Fruit fly (Drosophila melanogaster) whole organism, embryonic: ENCODE data around the gene Spps.

ENCODE experiments used
- BtbVII ChIP-seq: fragments of 200-800 bp; sonication (Bioruptor generic); optimal IDR thresholded peaks from 3 replicates; lab custom pipeline; 2017; ENCODE audit warnings: missing biosample characterization, mild to moderate bottlenecking, missing genetic modification characterization
- CG10543 ChIP-seq: fragments of 200-800 bp; sonication (Bioruptor generic); optimal IDR thresholded peaks from 3 replicates; lab custom pipeline; 2017; ENCODE audit warnings: missing biosample characterization, mild to moderate bottlenecking, missing genetic modification characterization, moderate library complexity
- CG12155 ChIP-seq: fragments of 200-800 bp; sonication (Bioruptor generic); optimal IDR thresholded peaks from 3 replicates; lab custom pipeline; 2016; ENCODE audit warnings: missing biosample characterization, missing genetic modification characterization
- CG13624 ChIP-seq: fragments of 200-800 bp; sonication (Bioruptor generic); optimal IDR thresholded peaks from 2 replicates; lab custom pipeline; 2016; ENCODE audit warnings: missing biosample characterization, missing genetic modification characterization
- CG13775 ChIP-seq: fragments of 200-800 bp; sonication (Bioruptor generic); optimal IDR thresholded peaks from 3 replicates; lab custom pipeline; 2017; ENCODE audit warnings: missing biosample characterization, mild to moderate bottlenecking, missing genetic modification characterization
- CG16863 ChIP-seq: fragments of 200-800 bp; sonication (Bioruptor generic); optimal IDR thresholded peaks from 3 replicates; lab custom pipeline; 2016; ENCODE audit warnings: missing biosample characterization, missing genetic modification characterization
- CG18011 ChIP-seq: fragments of 200-800 bp; sonication (Bioruptor generic); optimal IDR thresholded peaks from 2 replicates; lab custom pipeline; 2017; ENCODE audit warnings: missing biosample characterization, missing genetic modification characterization, mild to moderate bottlenecking, moderate library complexity, missing genotype
- CG3281 ChIP-seq: fragments of 200-800 bp; sonication (Bioruptor generic); optimal IDR thresholded peaks from 3 replicates; lab custom pipeline; 2017; ENCODE audit warnings: missing biosample characterization, mild to moderate bottlenecking, missing genetic modification characterization
- CG33557 ChIP-seq: fragments of 200-800 bp; sonication (Bioruptor generic); optimal IDR thresholded peaks from 2 replicates; lab custom pipeline; 2019; ENCODE audit warnings: missing biosample characterization, mild to moderate bottlenecking, missing genetic modification characterization, moderate library complexity
- CG3407 ChIP-seq: fragments of 200-800 bp; sonication (Bioruptor generic); optimal IDR thresholded peaks from 2 replicates; lab custom pipeline; 2018; ENCODE audit warnings: missing biosample characterization, mild to moderate bottlenecking, missing genetic modification characterization
- CG6765 ChIP-seq: fragments of 200-800 bp; sonication (Bioruptor generic); optimal IDR thresholded peaks from 3 replicates; lab custom pipeline; 2017; ENCODE audit warnings: missing biosample characterization, mild to moderate bottlenecking, missing genetic modification characterization
- CG6854 ChIP-seq: fragments of 200-800 bp; sonication (Bioruptor generic); optimal IDR thresholded peaks from 3 replicates; lab custom pipeline; 2017; ENCODE audit warnings: missing biosample characterization, mild to moderate bottlenecking, missing genetic modification characterization
- CG7928 ChIP-seq: fragments of 200-800 bp; sonication (Bioruptor generic); optimal IDR thresholded peaks from 2 replicates; lab custom pipeline; 2017; ENCODE audit warnings: missing biosample characterization, mild to moderate bottlenecking, missing genetic modification characterization
- CG8089 ChIP-seq: fragments of 200-800 bp; sonication (Bioruptor generic); optimal IDR thresholded peaks from 3 replicates; lab custom pipeline; 2016; ENCODE audit warnings: missing biosample characterization, missing genetic modification characterization
- CG8290 ChIP-seq, 3 experiments: fragments of 200-800 bp; sonication (Bioruptor generic); optimal IDR thresholded peaks; 2 replicates each; lab custom pipeline; 2016 to 2019; ENCODE audit warnings: missing biosample characterization in 3 of 3, missing genetic modification characterization in 3 of 3, mild to moderate bottlenecking in 2 of 3, moderate library complexity in 1 of 3
- CG8388 ChIP-seq: fragments of 200-800 bp; sonication (Bioruptor generic); optimal IDR thresholded peaks from 2 replicates; lab custom pipeline; 2019; ENCODE audit warnings: missing biosample characterization, mild to moderate bottlenecking, missing genetic modification characterization, moderate library complexity
- CG8765 ChIP-seq: fragments of 200-800 bp; sonication (Bioruptor generic); IDR thresholded peaks from 2 replicates; pipeline ENCODE4 v1.3.6; 2022; ENCODE audit warnings: missing biosample characterization, missing genetic modification characterization
- CG9215 ChIP-seq: fragments of 200-800 bp; sonication (Bioruptor generic); IDR thresholded peaks from 2 replicates; pipeline ENCODE4 v1.3.6; 2022; ENCODE audit warnings: missing biosample characterization, missing genetic modification characterization
- CG9817 ChIP-seq: fragments of 200-800 bp; sonication (Bioruptor generic); optimal IDR thresholded peaks from 2 replicates; lab custom pipeline; 2018; ENCODE audit warnings: missing biosample characterization, mild to moderate bottlenecking, missing genetic modification characterization, moderate library complexity
- D19B ChIP-seq: fragments of 200-800 bp; sonication (Bioruptor generic); optimal IDR thresholded peaks from 2 replicates; lab custom pipeline; 2017; ENCODE audit warnings: missing biosample characterization, mild to moderate bottlenecking, missing genetic modification characterization
- E2f2 ChIP-seq: fragments of 200-800 bp; sonication (Bioruptor generic); IDR thresholded peaks from 2 replicates; pipeline ENCODE4 v1.3.6; 2022; ENCODE audit warnings: missing biosample characterization, missing genetic modification characterization
- Gug ChIP-seq: fragments of 200-800 bp; sonication (Bioruptor generic); IDR thresholded peaks from 4 replicates; pipeline ENCODE4 v1.3.6; 2022; ENCODE audit warnings: missing biosample characterization, missing genetic modification characterization
- HHEX ChIP-seq: fragments of 200-800 bp; sonication (Bioruptor generic); optimal IDR thresholded peaks from 3 replicates; lab custom pipeline; 2017; ENCODE audit warnings: missing biosample characterization, mild to moderate bottlenecking, missing genetic modification characterization, missing genetic modification reagents
- HmgD ChIP-seq: fragments of 200-800 bp; sonication (Bioruptor generic); optimal IDR thresholded peaks from 3 replicates; lab custom pipeline; 2016; ENCODE audit warnings: missing biosample characterization, missing genetic modification characterization
- Hr51 ChIP-seq, 2 experiments: fragments of 200-800 bp; sonication (Bioruptor generic); optimal IDR thresholded peaks; 2 replicates in 1 of 2; 3 replicates in 1 of 2; lab custom pipeline; 2016 to 2018; ENCODE audit warnings: missing biosample characterization in 2 of 2, missing genetic modification characterization in 2 of 2, mild to moderate bottlenecking in 1 of 2, moderate library complexity in 1 of 2
- Kr ChIP-seq: fragments of 200-800 bp; sonication (Bioruptor generic); optimal IDR thresholded peaks from 2 replicates; lab custom pipeline; 2017; ENCODE audit warnings: missing biosample characterization, mild to moderate bottlenecking, missing genetic modification characterization
- ap ChIP-seq: fragments of 200-800 bp; sonication (Bioruptor generic); IDR thresholded peaks from 2 replicates; pipeline ENCODE4 v1.3.6; 2022; ENCODE audit warnings: missing biosample characterization, missing genetic modification characterization
- az2 ChIP-seq: fragments of 200-800 bp; sonication (Bioruptor generic); optimal IDR thresholded peaks from 3 replicates; lab custom pipeline; 2016; ENCODE audit warnings: missing biosample characterization, missing genetic modification characterization
- bcd ChIP-seq: fragments of 200-800 bp; sonication (Bioruptor generic); optimal IDR thresholded peaks from 2 replicates; lab custom pipeline; 2017; ENCODE audit warnings: missing biosample characterization, mild to moderate bottlenecking, missing genetic modification characterization
- cas ChIP-seq: fragments of 200-800 bp; sonication (Bioruptor generic); IDR thresholded peaks from 2 replicates; pipeline ENCODE4 v1.3.6; 2022; ENCODE audit warnings: missing biosample characterization, missing genetic modification characterization
- ci ChIP-seq: fragments of 200-800 bp; sonication (Bioruptor generic); IDR thresholded peaks from 3 replicates; pipeline ENCODE4 v1.3.6; 2022; ENCODE audit warnings: missing biosample characterization, missing genetic modification characterization
- fd3F ChIP-seq: fragments of 200-800 bp; sonication (Bioruptor generic); optimal IDR thresholded peaks from 2 replicates; lab custom pipeline; 2018; ENCODE audit warnings: missing biosample characterization, mild to moderate bottlenecking, missing genetic modification characterization, moderate library complexity
- gsb-n ChIP-seq: fragments of 200-800 bp; sonication (Bioruptor generic); optimal IDR thresholded peaks from 3 replicates; lab custom pipeline; 2018; ENCODE audit warnings: missing biosample characterization, mild to moderate bottlenecking, missing genetic modification characterization
- ham ChIP-seq: fragments of 200-800 bp; sonication (Bioruptor generic); IDR thresholded peaks from 2 replicates; pipeline ENCODE4 v1.3.6; 2022; ENCODE audit warnings: missing biosample characterization, missing genetic modification characterization
- knrl ChIP-seq: fragments of 200-800 bp; sonication (Bioruptor generic); IDR thresholded peaks from 3 replicates; pipeline ENCODE4 v1.3.6; 2022; ENCODE audit warnings: missing biosample characterization, missing genetic modification characterization; ENCODE audit not compliant: partially characterized antibody
- lola ChIP-seq, 3 experiments: fragments of >200 bp in 2 of 3; fragments of 200-800 bp in 1 of 3; sonication (Bioruptor generic) in 1 of 3; optimal IDR thresholded peaks; 2 replicates each; lab custom pipeline; 2017 to 2019; ENCODE audit warnings: missing biosample characterization in 3 of 3, missing genetic modification characterization in 3 of 3, mild to moderate bottlenecking in 1 of 3, moderate library complexity in 1 of 3
- luna ChIP-seq: fragments of 200-800 bp; sonication (Bioruptor generic); optimal IDR thresholded peaks from 2 replicates; lab custom pipeline; 2016; ENCODE audit warnings: missing biosample characterization, missing genetic modification characterization
- maf-S ChIP-seq: fragments of 200-800 bp; sonication (Bioruptor generic); optimal IDR thresholded peaks from 2 replicates; lab custom pipeline; 2016; ENCODE audit warnings: missing biosample characterization, missing genetic modification characterization
- mld ChIP-seq: fragments of 200-800 bp; sonication (Bioruptor generic); IDR thresholded peaks from 3 replicates; pipeline ENCODE4 v1.3.6; 2022; ENCODE audit warnings: missing biosample characterization, missing genetic modification characterization; ENCODE audit not compliant: partially characterized antibody
- oc ChIP-seq: fragments of 200-800 bp; sonication (Bioruptor generic); optimal IDR thresholded peaks from 2 replicates; lab custom pipeline; 2018; ENCODE audit warnings: missing biosample characterization, mild to moderate bottlenecking, missing genetic modification characterization, moderate library complexity
- phol ChIP-seq: fragments of 200-800 bp; sonication (Bioruptor generic); optimal IDR thresholded peaks from 3 replicates; lab custom pipeline; 2018; ENCODE audit warnings: missing biosample characterization, mild to moderate bottlenecking, missing genetic modification characterization, moderate library complexity
- sc ChIP-seq, 3 experiments: fragments of >200 bp in 2 of 3; fragments of 200-800 bp in 1 of 3; sonication (Bioruptor generic) in 1 of 3; optimal IDR thresholded peaks; 2 replicates in 2 of 3; 3 replicates in 1 of 3; lab custom pipeline; 2017; ENCODE audit warnings: mild to moderate bottlenecking in 1 of 3, missing biosample characterization in 1 of 3, missing genetic modification characterization in 1 of 3, missing genetic modification reagents in 1 of 3
- scrt ChIP-seq: fragments of 200-800 bp; sonication (Bioruptor generic); optimal IDR thresholded peaks from 2 replicates; lab custom pipeline; 2018; ENCODE audit warnings: missing biosample characterization, mild to moderate bottlenecking, missing genetic modification characterization, moderate library complexity
- shn ChIP-seq: fragments of 200-800 bp; sonication (Bioruptor generic); optimal IDR thresholded peaks from 3 replicates; lab custom pipeline; 2016; ENCODE audit warnings: missing biosample characterization, missing genetic modification characterization
- trem ChIP-seq: fragments of 200-800 bp; optimal IDR thresholded peaks from 3 replicates; lab custom pipeline; 2019; ENCODE audit warnings: missing biosample characterization, mild to moderate bottlenecking, missing genetic modification characterization, moderate library complexity
- zfh2 ChIP-seq: fragments of 200-800 bp; sonication (Bioruptor generic); optimal IDR thresholded peaks from 2 replicates; lab custom pipeline; 2016; ENCODE audit warnings: missing biosample characterization, missing genetic modification characterization

The Spps gene

DNA sequence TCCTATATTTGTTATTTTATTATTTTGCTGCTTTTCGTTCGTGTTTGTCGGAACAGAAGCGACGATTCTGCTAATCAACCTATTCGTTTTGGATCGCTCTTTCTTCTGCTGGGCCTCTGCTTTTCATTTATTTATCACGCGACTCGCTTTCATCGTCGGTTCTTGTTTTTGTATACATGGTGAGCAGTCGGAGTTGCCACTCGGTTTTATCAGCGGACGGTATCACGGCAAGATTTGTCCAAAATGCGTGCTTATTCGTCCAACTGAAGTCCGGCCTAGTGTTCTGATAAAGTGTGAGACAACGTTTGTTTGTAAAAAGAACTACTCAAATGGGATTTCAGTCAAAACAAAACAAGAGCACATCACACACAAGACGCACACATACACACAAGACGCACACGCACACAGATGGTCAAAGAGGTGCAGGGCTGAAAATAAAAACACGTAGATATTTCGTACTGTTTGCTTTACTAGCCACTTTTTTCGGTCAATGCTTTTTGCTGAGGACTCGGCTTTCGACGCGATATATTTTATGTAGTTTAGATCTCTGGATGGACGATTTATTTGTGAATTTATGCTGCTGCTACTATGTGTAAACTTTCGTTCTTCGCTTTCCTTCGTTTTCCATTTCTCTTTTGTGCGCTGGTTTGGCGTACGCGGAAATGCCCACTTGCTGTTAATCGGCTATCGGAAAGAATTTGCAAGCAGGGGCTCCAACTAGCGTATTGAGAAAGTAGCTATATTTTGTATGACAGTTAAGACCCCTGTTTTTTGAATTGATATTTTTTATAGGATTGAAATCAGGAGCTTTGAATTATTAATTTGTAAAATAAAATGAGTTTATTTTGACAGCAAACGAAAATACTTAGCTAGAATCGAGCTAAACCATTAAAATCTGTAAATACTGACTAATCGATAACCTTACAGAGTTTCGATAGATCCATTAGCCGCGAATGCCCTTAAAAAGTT, 5.1 kb downstream of the Spps start, which contains the start of gene twin:
TSS of gene twin (minus strand) at position 632 of the 969 bp plus-strand sequence.
- TF ChIP-seq trem: peak; percentile 99
- TF ChIP-seq CG8765 (GFP tag; lab: Robert Waterston, UW): no peak
- peak; percentile 72 for TF ChIP-seq zfh2 (GFP tag; lab: Kevin White, UChicago)
- peak; percentile 44 for TF ChIP-seq CG16863
- TF ChIP-seq Hr51 (GFP tag; optimal IDR thresholded peaks at IDR 0.05; lab: Kevin White, UChicago): peak in 1 of 2 experiments; percentile 80
- TF ChIP-seq CG33557 (GFP tag; lab: Kevin White, UChicago): peak; percentile 37
- TF ChIP-seq ham (GFP tag; lab: Robert Waterston, UW): no peak
- TF ChIP-seq BtbVII (GFP tag; lab: Kevin White, UChicago): no peak
- TF ChIP-seq az2: peak; percentile 48
- no peak for TF ChIP-seq CG8388 (GFP tag; lab: Kevin White, UChicago)
- no peak for TF ChIP-seq cas (GFP tag; lab: Robert Waterston, UW)
- TF ChIP-seq lola (GFP tag; optimal IDR thresholded peaks at IDR 0.05; lab: Kevin White, UChicago): peak in 1 of 3 experiments; percentile 52
- peak; percentile 23 for TF ChIP-seq luna (GFP tag; lab: Kevin White, UChicago)
- no peak for TF ChIP-seq CG6765 (GFP tag; lab: Kevin White, UChicago)
- TF ChIP-seq CG6854 (GFP tag; lab: Kevin White, UChicago): no peak
- peak; percentile 61; the same call in 1 of the 4 replicates for TF ChIP-seq Gug (GFP tag; lab: Robert Waterston, UW)
- peak; percentile 51 for TF ChIP-seq CG12155 (GFP tag; lab: Kevin White, UChicago)
- peak; percentile 13 for TF ChIP-seq CG10543 (GFP tag; lab: Kevin White, UChicago)
- no peak for TF ChIP-seq sc (optimal IDR thresholded peaks at IDR 0.05; lab: Kevin White, UChicago)
- TF ChIP-seq sc (GFP tag; optimal IDR thresholded peaks at IDR 0.05; lab: Kevin White, UChicago): no peak
- TF ChIP-seq HmgD: peak; percentile 32
- peak; percentile 83 for TF ChIP-seq E2f2 (GFP tag; lab: Robert Waterston, UW)
- no peak for TF ChIP-seq gsb-n (tag; lab: Kevin White, UChicago)
- peak; percentile 74 for TF ChIP-seq CG9817 (tag; lab: Kevin White, UChicago)
- TF ChIP-seq Kr (GFP tag; lab: Kevin White, UChicago): no peak
- TF ChIP-seq HHEX (GFP tag; lab: Kevin White, UChicago): peak; percentile 41
- TF ChIP-seq CG13624 (GFP tag; lab: Kevin White, UChicago): peak; percentile 58
- peak; percentile 78 for TF ChIP-seq CG7928 (GFP tag; lab: Kevin White, UChicago)
- TF ChIP-seq mld (GFP tag; lab: Robert Waterston, UW): no peak
- peak; percentile 50 for TF ChIP-seq shn (GFP tag; lab: Kevin White, UChicago)
- no peak for TF ChIP-seq D19B
- TF ChIP-seq knrl (GFP tag; lab: Robert Waterston, UW): peak; percentile 70
- TF ChIP-seq phol (tag; lab: Kevin White, UChicago): peak; percentile 69
- TF ChIP-seq ci (GFP tag; lab: Robert Waterston, UW): peak; percentile 47; the same call in 1 of the 3 replicates
- TF ChIP-seq maf-S (GFP tag; lab: Kevin White, UChicago): peak; percentile 60
- no peak for TF ChIP-seq CG3407
- peak; percentile 48 for TF ChIP-seq bcd
- no peak for TF ChIP-seq ap (GFP tag; lab: Robert Waterston, UW)
- TF ChIP-seq CG13775: peak; percentile 67
- peak; percentile 43 for TF ChIP-seq fd3F (GFP tag; lab: Kevin White, UChicago)
- peak; percentile 42 for TF ChIP-seq CG8089 (GFP tag; lab: Kevin White, UChicago)
- no peak; the same call in 1 of the 2 replicates for TF ChIP-seq CG9215
- TF ChIP-seq CG8290 (GFP tag; optimal IDR thresholded peaks at IDR 0.05; lab: Kevin White, UChicago): peak; percentile 48
- TF ChIP-seq CG8290 (tag; optimal IDR thresholded peaks at IDR 0.05; lab: Kevin White, UChicago): no peak
- TF ChIP-seq CG18011 (GFP tag; lab: Kevin White, UChicago): peak; percentile 44
- TF ChIP-seq scrt (GFP tag; lab: Kevin White, UChicago): no peak
- peak; percentile 30 for TF ChIP-seq CG3281 (GFP tag; lab: Kevin White, UChicago)
- no peak for TF ChIP-seq oc (tag; lab: Kevin White, UChicago)
